Fruit fly (Drosophila melanogaster) whole organism, embryonic: ENCODE data around the gene GABPI.
A peak's percentile ranks its signal among the peaks of the same experiment; 100 is the strongest.

Experiments
- B-H2 ChIP-seq: fragments of 200-800 bp; sonication (Bioruptor generic); optimal IDR thresholded peaks from 2 replicates; lab custom pipeline; 2018; ENCODE audit warnings: missing biosample characterization, mild to moderate bottlenecking, missing genetic modification characterization
- BEAF-32 ChIP-seq: fragments of 200-800 bp; sonication (Bioruptor generic); optimal IDR thresholded peaks from 3 replicates; lab custom pipeline; 2017; ENCODE audit warnings: missing biosample characterization, missing genetic modification characterization, mild to moderate bottlenecking, moderate library complexity, missing genetic modification reagents
- CG10321 ChIP-seq: fragments of 200-800 bp; sonication (Bioruptor generic); IDR thresholded peaks from 2 replicates; pipeline ENCODE4 v1.3.6; 2022; ENCODE audit warnings: missing biosample characterization, missing genetic modification characterization
- CG12219 ChIP-seq: fragments of 200-800 bp; sonication (Bioruptor generic); optimal IDR thresholded peaks from 3 replicates; lab custom pipeline; 2018; ENCODE audit warnings: missing biosample characterization, mild to moderate bottlenecking, missing genetic modification characterization
- CG14050 ChIP-seq: fragments of 200-800 bp; sonication (Bioruptor generic); IDR thresholded peaks from 3 replicates; pipeline ENCODE4 v1.3.6; 2022; ENCODE audit warnings: missing biosample characterization, missing genetic modification characterization
- CG16813 ChIP-seq: fragments of 200-800 bp; sonication (Bioruptor generic); IDR thresholded peaks from 3 replicates; pipeline ENCODE4 v1.3.6; 2022; ENCODE audit warnings: missing biosample characterization, missing genetic modification characterization; ENCODE audit not compliant: partially characterized antibody
- CG18476 ChIP-seq: fragments of 200-800 bp; sonication (Bioruptor generic); optimal IDR thresholded peaks from 2 replicates; lab custom pipeline; 2016; ENCODE audit warnings: missing biosample characterization, mild to moderate bottlenecking, missing genetic modification characterization
- CG2129 ChIP-seq: fragments of 200-800 bp; sonication (Bioruptor generic); IDR thresholded peaks from 2 replicates; pipeline ENCODE4 v1.3.6; 2022; ENCODE audit warnings: missing biosample characterization, missing genetic modification characterization; ENCODE audit not compliant: partially characterized antibody
- CG30020 ChIP-seq: fragments of 200-800 bp; optimal IDR thresholded peaks from 2 replicates; lab custom pipeline; 2019; ENCODE audit warnings: missing biosample characterization, mild to moderate bottlenecking, missing genetic modification characterization, moderate library complexity
- CG30403 ChIP-seq: fragments of 200-800 bp; sonication (Bioruptor generic); optimal IDR thresholded peaks from 3 replicates; lab custom pipeline; 2016; ENCODE audit warnings: missing biosample characterization, missing genetic modification characterization
- CG3838 ChIP-seq: fragments of 200-800 bp; sonication (Bioruptor generic); optimal IDR thresholded peaks from 3 replicates; lab custom pipeline; 2016; ENCODE audit warnings: missing biosample characterization, missing genetic modification characterization
- CG3847 ChIP-seq: fragments of 200-800 bp; sonication (Bioruptor generic); IDR thresholded peaks from 2 replicates; pipeline ENCODE4 v1.3.6; 2022; ENCODE audit warnings: missing biosample characterization, missing genetic modification characterization
- CG4617 ChIP-seq: fragments of 200-800 bp; sonication (Bioruptor generic); optimal IDR thresholded peaks from 3 replicates; lab custom pipeline; 2016; ENCODE audit warnings: missing biosample characterization, missing genetic modification characterization, borderline replicate concordance
- CG6175 ChIP-seq: fragments of 200-800 bp; sonication (Bioruptor generic); IDR thresholded peaks from 3 replicates; pipeline ENCODE4 v1.3.6; 2022; ENCODE audit warnings: missing biosample characterization, missing genetic modification characterization
- CG6791 ChIP-seq: fragments of 200-800 bp; sonication (Bioruptor generic); IDR thresholded peaks from 3 replicates; pipeline ENCODE4 v1.3.6; 2022; ENCODE audit warnings: missing biosample characterization, missing genetic modification characterization; ENCODE audit not compliant: partially characterized antibody
- CG7987 ChIP-seq: fragments of 200-800 bp; sonication (Bioruptor generic); optimal IDR thresholded peaks from 2 replicates; lab custom pipeline; 2018; ENCODE audit warnings: missing biosample characterization, mild to moderate bottlenecking, missing genetic modification characterization, moderate library complexity
- CG8281 ChIP-seq: fragments of 200-800 bp; sonication (Bioruptor generic); optimal IDR thresholded peaks from 2 replicates; lab custom pipeline; 2018; ENCODE audit warnings: missing biosample characterization, mild to moderate bottlenecking, missing genetic modification characterization, moderate library complexity
- CG9215 ChIP-seq: fragments of 200-800 bp; sonication (Bioruptor generic); IDR thresholded peaks from 2 replicates; pipeline ENCODE4 v1.3.6; 2022; ENCODE audit warnings: missing biosample characterization, missing genetic modification characterization
- CHES-1-like ChIP-seq: fragments of 200-800 bp; sonication (Bioruptor generic); optimal IDR thresholded peaks from 2 replicates; lab custom pipeline; 2016; ENCODE audit warnings: missing biosample characterization, missing genetic modification characterization
- Camta ChIP-seq: fragments of 200-800 bp; sonication (Bioruptor generic); optimal IDR thresholded peaks from 2 replicates; lab custom pipeline; 2016; ENCODE audit warnings: missing biosample characterization, missing genetic modification characterization
- D19A ChIP-seq: fragments of 200-800 bp; optimal IDR thresholded peaks from 3 replicates; lab custom pipeline; 2019; ENCODE audit warnings: missing biosample characterization, mild to moderate bottlenecking, missing genetic modification characterization, moderate library complexity
- Dbx ChIP-seq: fragments of 200-800 bp; sonication (Bioruptor generic); IDR thresholded peaks from 3 replicates; pipeline ENCODE4 v1.3.6; 2022; ENCODE audit warnings: missing biosample characterization, missing genetic modification characterization
- Dek ChIP-seq: fragments of 200-800 bp; sonication (Bioruptor generic); optimal IDR thresholded peaks from 3 replicates; lab custom pipeline; 2019; ENCODE audit warnings: missing biosample characterization, mild to moderate bottlenecking, missing genetic modification characterization, moderate library complexity
- E2f1 ChIP-seq: fragments of 200-800 bp; sonication (Bioruptor generic); IDR thresholded peaks from 2 replicates; pipeline ENCODE4 v1.3.6; 2022; ENCODE audit warnings: missing biosample characterization, missing genetic modification characterization
- HLH54F ChIP-seq: fragments of 200-800 bp; sonication (Bioruptor generic); optimal IDR thresholded peaks from 3 replicates; lab custom pipeline; 2016; ENCODE audit warnings: missing biosample characterization, missing genetic modification characterization
- HLHmδ ChIP-seq: fragments of 200-800 bp; sonication (Bioruptor generic); optimal IDR thresholded peaks from 2 replicates; lab custom pipeline; 2018; ENCODE audit warnings: missing biosample characterization, mild to moderate bottlenecking, missing genetic modification characterization, moderate library complexity
- Hey ChIP-seq: fragments of 200-800 bp; sonication (Bioruptor generic); optimal IDR thresholded peaks from 3 replicates; lab custom pipeline; 2018; ENCODE audit warnings: missing biosample characterization, mild to moderate bottlenecking, missing genetic modification characterization
- Hr51 ChIP-seq, 2 experiments: fragments of 200-800 bp; sonication (Bioruptor generic); optimal IDR thresholded peaks; 2 replicates in 1 of 2; 3 replicates in 1 of 2; lab custom pipeline; 2016 to 2018; ENCODE audit warnings: missing biosample characterization in 2 of 2, missing genetic modification characterization in 2 of 2, mild to moderate bottlenecking in 1 of 2, moderate library complexity in 1 of 2
- Lpt ChIP-seq: fragments of >200 bp; optimal IDR thresholded peaks from 2 replicates; lab custom pipeline; 2018; ENCODE audit warnings: missing biosample characterization, missing genetic modification characterization
- Max ChIP-seq: fragments of 200-800 bp; sonication (Bioruptor generic); optimal IDR thresholded peaks from 2 replicates; lab custom pipeline; 2016; ENCODE audit warnings: missing biosample characterization, mild to moderate bottlenecking, missing genetic modification characterization
- Myb ChIP-seq: fragments of 200-800 bp; sonication (Bioruptor generic); optimal IDR thresholded peaks from 2 replicates; lab custom pipeline; 2016; ENCODE audit warnings: missing biosample characterization, missing genetic modification characterization
- Pdp1 ChIP-seq, 2 experiments: fragments of 200-800 bp; sonication (Bioruptor generic); optimal IDR thresholded peaks; 3 replicates each; lab custom pipeline; 2016; ENCODE audit warnings: missing biosample characterization in 2 of 2, missing genetic modification characterization in 2 of 2, mild to moderate bottlenecking in 1 of 2, moderate library complexity in 1 of 2
- Sox102F ChIP-seq: fragments of 200-800 bp; sonication (Bioruptor generic); optimal IDR thresholded peaks from 2 replicates; lab custom pipeline; 2018; ENCODE audit warnings: missing biosample characterization, mild to moderate bottlenecking, missing genetic modification characterization, moderate library complexity
- amos ChIP-seq: fragments of 200-800 bp; sonication (Bioruptor generic); IDR thresholded peaks from 2 replicates; pipeline ENCODE4 v1.3.6; 2022; ENCODE audit warnings: missing biosample characterization, missing genetic modification characterization; ENCODE audit not compliant: partially characterized antibody
- ara ChIP-seq: fragments of 200-800 bp; sonication (Bioruptor generic); IDR thresholded peaks from 2 replicates; pipeline ENCODE4 v1.3.6; 2022; ENCODE audit warnings: missing biosample characterization, missing genetic modification characterization
- cad ChIP-seq: fragments of >200 bp; optimal IDR thresholded peaks from 2 replicates; lab custom pipeline; 2017; ENCODE audit warnings: missing biosample characterization, missing genetic modification characterization
- chinmo ChIP-seq: fragments of 200-800 bp; sonication (Bioruptor generic); IDR thresholded peaks from 4 replicates; pipeline ENCODE4 v1.3.6; 2022; ENCODE audit warnings: missing biosample characterization, missing genetic modification characterization; ENCODE audit not compliant: partially characterized antibody
- dan ChIP-seq: fragments of 200-800 bp; sonication (Bioruptor generic); IDR thresholded peaks from 2 replicates; pipeline ENCODE4 v1.3.6; 2022; ENCODE audit warnings: missing biosample characterization, missing genetic modification characterization
- dysf ChIP-seq: fragments of 200-800 bp; sonication (Bioruptor generic); IDR thresholded peaks from 3 replicates; pipeline ENCODE4 v1.3.6; 2022; ENCODE audit warnings: missing biosample characterization, missing genetic modification characterization
- ems ChIP-seq: fragments of 200-800 bp; sonication (Bioruptor generic); optimal IDR thresholded peaks from 3 replicates; lab custom pipeline; 2016; ENCODE audit warnings: missing biosample characterization, missing genetic modification characterization
- gsb-n ChIP-seq: fragments of 200-800 bp; sonication (Bioruptor generic); optimal IDR thresholded peaks from 3 replicates; lab custom pipeline; 2018; ENCODE audit warnings: missing biosample characterization, mild to moderate bottlenecking, missing genetic modification characterization
- ham ChIP-seq: fragments of 200-800 bp; sonication (Bioruptor generic); IDR thresholded peaks from 2 replicates; pipeline ENCODE4 v1.3.6; 2022; ENCODE audit warnings: missing biosample characterization, missing genetic modification characterization
- jing ChIP-seq: fragments of 200-800 bp; sonication (Bioruptor generic); optimal IDR thresholded peaks from 2 replicates; lab custom pipeline; 2018; ENCODE audit warnings: missing biosample characterization, mild to moderate bottlenecking, missing genetic modification characterization
- lilli ChIP-seq: fragments of 200-800 bp; sonication (Bioruptor generic); optimal IDR thresholded peaks from 3 replicates; lab custom pipeline; 2016; ENCODE audit warnings: missing biosample characterization, missing genetic modification characterization
- pita ChIP-seq: fragments of 200-800 bp; sonication (Bioruptor generic); optimal IDR thresholded peaks from 2 replicates; lab custom pipeline; 2017; ENCODE audit warnings: missing biosample characterization, mild to moderate bottlenecking, missing genetic modification characterization
- so ChIP-seq: fragments of 200-800 bp; sonication (Bioruptor generic); IDR thresholded peaks from 3 replicates; pipeline ENCODE4 v1.3.6; 2022; ENCODE audit warnings: missing biosample characterization, missing genetic modification characterization
- tgo ChIP-seq: fragments of 200-800 bp; sonication (Bioruptor generic); IDR thresholded peaks from 3 replicates; pipeline ENCODE4 v1.3.6; 2022; ENCODE audit warnings: missing biosample characterization, missing genetic modification characterization
- tll ChIP-seq, 2 experiments: fragments of 200-800 bp in 1 of 2; fragments of >200 bp in 1 of 2; sonication (Bioruptor generic) in 1 of 2; optimal IDR thresholded peaks; 2 replicates each; lab custom pipeline; 2017 to 2019; ENCODE audit warnings: missing biosample characterization in 2 of 2, missing genetic modification characterization in 2 of 2, mild to moderate bottlenecking in 1 of 2, moderate library complexity in 1 of 2
- unc-4 ChIP-seq: fragments of 200-800 bp; sonication (Bioruptor generic); IDR thresholded peaks from 2 replicates; pipeline ENCODE4 v1.3.6; 2022; ENCODE audit warnings: missing biosample characterization, missing genetic modification characterization; ENCODE audit not compliant: partially characterized antibody
- vfl ChIP-seq: fragments of 200-800 bp; sonication (Bioruptor generic); optimal IDR thresholded peaks from 2 replicates; lab custom pipeline; 2016; ENCODE audit warnings: missing biosample characterization, missing genetic modification characterization

GABPI gene

DNA sequence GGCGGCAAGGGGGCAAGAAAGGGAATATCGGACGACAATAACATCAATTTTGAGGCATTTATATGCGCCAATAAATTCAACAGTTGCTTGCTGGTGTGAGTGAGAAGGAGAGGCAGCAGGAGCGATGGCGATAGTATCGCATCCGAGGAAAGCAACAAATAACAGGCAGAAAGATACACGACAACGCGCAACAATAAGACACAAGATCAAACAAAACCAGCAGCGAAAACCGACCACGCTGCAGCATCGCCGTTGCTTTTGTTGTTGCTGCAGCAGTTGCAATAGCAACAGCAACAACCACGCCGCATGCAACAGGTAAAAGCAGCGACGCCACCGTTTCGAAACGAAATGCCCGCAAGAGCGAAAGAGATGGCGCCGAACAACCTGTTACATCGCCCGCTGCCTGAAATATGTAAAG lies 29.8 kb upstream of the GABPI start (continued):
- no peak for TF ChIP-seq dysf
- TF ChIP-seq CG14050, result no peak
- no peak for TF ChIP-seq jing (GFP tag; lab: Kevin White, UChicago)
- peak; percentile 26 for TF ChIP-seq gsb-n
- TF ChIP-seq CG8281, result no peak
- 0 out of 2 replicates have a peak, but pooled peaks have one; percentile 17 for TF ChIP-seq unc-4 (GFP tag; lab: Robert Waterston, UW)
- TF ChIP-seq Dbx, result no peak
- TF ChIP-seq CHES-1-like (GFP tag; lab: Kevin White, UChicago), result no peak
- TF ChIP-seq Myb (GFP tag; lab: Kevin White, UChicago), result no peak
- peak; percentile 83 for TF ChIP-seq cad (GFP tag; lab: Kevin White, UChicago)
- TF ChIP-seq ham (GFP tag; lab: Robert Waterston, UW), result no peak
- TF ChIP-seq B-H2, result no peak
- TF ChIP-seq Dek (tag; lab: Kevin White, UChicago), result no peak
- TF ChIP-seq lilli (GFP tag; lab: Kevin White, UChicago), result no peak
- 0 out of 3 replicates have a peak, but pooled peaks have one; percentile 4 for TF ChIP-seq CG6791
- TF ChIP-seq E2f1 (GFP tag; lab: Robert Waterston, UW), result no peak
- peak; percentile 20; the same call in 1 of the 2 replicates for TF ChIP-seq amos (GFP tag; lab: Robert Waterston, UW)
- TF ChIP-seq CG9215 (GFP tag; lab: Robert Waterston, UW), result no peak
- TF ChIP-seq CG10321 (GFP tag; lab: Robert Waterston, UW), result no peak
- no peak for TF ChIP-seq CG12219 (GFP tag; lab: Kevin White, UChicago)
- peak; percentile 41 for TF ChIP-seq BEAF-32 (GFP tag; lab: Kevin White, UChicago)
- TF ChIP-seq CG18476 (GFP tag; lab: Kevin White, UChicago), result no peak
- TF ChIP-seq CG2129, result peak; percentile 31; the same call in 1 of the 2 replicates
- no peak for TF ChIP-seq HLH54F (GFP tag; lab: Kevin White, UChicago)
- TF ChIP-seq CG16813 (GFP tag; lab: Robert Waterston, UW), result peak; percentile 31; the same call in 1 of the 3 replicates
- TF ChIP-seq Camta, result no peak
- TF ChIP-seq pita, result no peak
- TF ChIP-seq CG30403 (GFP tag; lab: Kevin White, UChicago), result no peak
- no peak for TF ChIP-seq dan
- TF ChIP-seq tgo (GFP tag; lab: Robert Waterston, UW), result no peak
- TF ChIP-seq HLHmδ (GFP tag; lab: Kevin White, UChicago), result no peak
- no peak for TF ChIP-seq Hr51 (GFP tag; optimal IDR thresholded peaks at IDR 0.05; lab: Kevin White, UChicago)
- peak in 1 of 2 experiments; percentile 37 for TF ChIP-seq Pdp1 (GFP tag; optimal IDR thresholded peaks at IDR 0.05; lab: Kevin White, UChicago)
- no peak for TF ChIP-seq Max (GFP tag; lab: Kevin White, UChicago)
- TF ChIP-seq ara (GFP tag; lab: Robert Waterston, UW), result no peak
- no peak for TF ChIP-seq vfl (GFP tag; lab: Kevin White, UChicago)
- no peak for TF ChIP-seq CG30020 (tag; lab: Kevin White, UChicago)
- no peak for TF ChIP-seq CG3847 (GFP tag; lab: Robert Waterston, UW)
- TF ChIP-seq Hey (tag; lab: Kevin White, UChicago), result no peak
- no peak for TF ChIP-seq ems (GFP tag; lab: Kevin White, UChicago)
- no peak for TF ChIP-seq CG4617 (GFP tag; lab: Kevin White, UChicago)
- TF ChIP-seq D19A (tag; lab: Kevin White, UChicago), result no peak
- no peak for TF ChIP-seq so (GFP tag; lab: Robert Waterston, UW)
- TF ChIP-seq chinmo, result no peak
- TF ChIP-seq CG7987 (GFP tag; lab: Kevin White, UChicago), result no peak
- peak in 1 of 2 experiments; percentile 93 for TF ChIP-seq tll (GFP tag; optimal IDR thresholded peaks at IDR 0.05; lab: Kevin White, UChicago)
- no peak for TF ChIP-seq Lpt (GFP tag; lab: Kevin White, UChicago)
- no peak for TF ChIP-seq Sox102F (GFP tag; lab: Kevin White, UChicago)
- TF ChIP-seq CG6175 (GFP tag; lab: Robert Waterston, UW), result 0 out of 3 replicates have a peak, but pooled peaks have one; percentile 30
- peak; percentile 41 for TF ChIP-seq CG3838
